Fruit fly (Drosophila melanogaster) whole organism, prepupa: Measurements from ENCODE around the gene Ilk.

Source experiments
- CG10669 ChIP-seq: fragments of 200-800 bp; sonication (Bioruptor generic); optimal IDR thresholded peaks from 3 replicates; lab custom pipeline; 2018; ENCODE audit warnings: missing biosample characterization, mild to moderate bottlenecking, missing genetic modification characterization, moderate library complexity
- CG11762 ChIP-seq: fragments of 200-800 bp; sonication (Bioruptor generic); optimal IDR thresholded peaks from 3 replicates; lab custom pipeline; 2016; ENCODE audit warnings: missing biosample characterization, missing genetic modification characterization; ENCODE audit not compliant: insufficient read depth
- CG15336 ChIP-seq: fragments of 200-800 bp; sonication (Bioruptor generic); IDR thresholded peaks from 2 replicates; pipeline ENCODE4 v1.3.6; 2022; ENCODE audit warnings: missing biosample characterization, missing genetic modification characterization
- CG1621 ChIP-seq: fragments of 200-800 bp; sonication (Bioruptor generic); optimal IDR thresholded peaks from 3 replicates; lab custom pipeline; 2018; ENCODE audit warnings: missing biosample characterization, mild to moderate bottlenecking, missing genetic modification characterization
- CG16779 ChIP-seq: fragments of 200-800 bp; sonication (Bioruptor generic); optimal IDR thresholded peaks from 3 replicates; lab custom pipeline; 2017; ENCODE audit warnings: missing biosample characterization, mild to moderate bottlenecking, missing genetic modification characterization
- CG31627 ChIP-seq: fragments of 200-800 bp; sonication (Bioruptor generic); optimal IDR thresholded peaks from 3 replicates; lab custom pipeline; 2016; ENCODE audit warnings: missing biosample characterization, missing genetic modification characterization
- CG3919 ChIP-seq: fragments of 200-800 bp; sonication (Bioruptor generic); optimal IDR thresholded peaks from 3 replicates; lab custom pipeline; 2016; ENCODE audit warnings: missing biosample characterization, missing genetic modification characterization
- CG6163 ChIP-seq: fragments of 200-800 bp; sonication (Bioruptor generic); IDR thresholded peaks from 3 replicates; pipeline ENCODE4 v1.3.6; 2022; ENCODE audit warnings: missing biosample characterization, missing genetic modification characterization
- CG6792 ChIP-seq: fragments of 200-800 bp; sonication (Bioruptor generic); optimal IDR thresholded peaks from 3 replicates; lab custom pipeline; 2016; ENCODE audit warnings: missing biosample characterization, missing genetic modification characterization
- CG6808 ChIP-seq: fragments of 200-800 bp; sonication (Bioruptor generic); optimal IDR thresholded peaks from 3 replicates; lab custom pipeline; 2017; ENCODE audit warnings: missing biosample characterization, missing genetic modification characterization, mild to moderate bottlenecking, moderate library complexity, missing genetic modification reagents
- CG6854 ChIP-seq: fragments of 200-800 bp; sonication (Bioruptor generic); optimal IDR thresholded peaks from 2 replicates; lab custom pipeline; 2017; ENCODE audit warnings: missing biosample characterization, mild to moderate bottlenecking, missing genetic modification characterization
- CG7368 ChIP-seq: fragments of 200-800 bp; sonication (Bioruptor generic); optimal IDR thresholded peaks from 3 replicates; lab custom pipeline; 2016; ENCODE audit warnings: missing biosample characterization, missing genetic modification characterization
- CG8319 ChIP-seq: fragments of 200-800 bp; sonication (Bioruptor generic); optimal IDR thresholded peaks from 3 replicates; lab custom pipeline; 2016; ENCODE audit warnings: missing biosample characterization, missing genetic modification characterization
- Eip75B ChIP-seq: fragments of 200-800 bp; sonication (Bioruptor generic); optimal IDR thresholded peaks from 3 replicates; lab custom pipeline; 2016; ENCODE audit warnings: missing biosample characterization, missing genetic modification characterization
- Eip78C ChIP-seq: fragments of 200-800 bp; sonication (Bioruptor generic); peaks from one replicate; lab custom pipeline; 2016; ENCODE audit warnings: missing biosample characterization, missing genetic modification characterization
- Eip93F ChIP-seq: fragments of 200-800 bp; sonication (Bioruptor generic); optimal IDR thresholded peaks from 2 replicates; lab custom pipeline; 2016; ENCODE audit warnings: missing biosample characterization, mild to moderate bottlenecking, missing genetic modification characterization
- Gug ChIP-seq: fragments of 200-800 bp; sonication (Bioruptor generic); IDR thresholded peaks from 2 replicates; pipeline ENCODE4 v1.3.6; 2022; ENCODE audit warnings: missing biosample characterization, missing genetic modification characterization
- Hr39 ChIP-seq: fragments of 200-800 bp; sonication (Bioruptor generic); optimal IDR thresholded peaks from 2 replicates; lab custom pipeline; 2016; ENCODE audit warnings: missing biosample characterization, missing genetic modification characterization
- Hr4 ChIP-seq: fragments of 200-800 bp; sonication (Bioruptor generic); optimal IDR thresholded peaks from 3 replicates; lab custom pipeline; 2016; ENCODE audit warnings: missing biosample characterization, missing genetic modification characterization
- Met ChIP-seq: fragments of 200-800 bp; sonication (Bioruptor generic); optimal IDR thresholded peaks from 3 replicates; lab custom pipeline; 2016; ENCODE audit warnings: missing biosample characterization, missing genetic modification characterization
- Smox ChIP-seq: fragments of 200-800 bp; sonication (Bioruptor generic); optimal IDR thresholded peaks from 3 replicates; lab custom pipeline; 2016; ENCODE audit warnings: missing biosample characterization, missing genetic modification characterization
- Sox14 ChIP-seq: fragments of 200-800 bp; sonication (Bioruptor generic); optimal IDR thresholded peaks from 3 replicates; lab custom pipeline; 2016; ENCODE audit warnings: missing biosample characterization, missing genetic modification characterization
- Sox15 ChIP-seq: fragments of 200-800 bp; sonication (Bioruptor generic); optimal IDR thresholded peaks from 3 replicates; lab custom pipeline; 2016; ENCODE audit warnings: missing biosample characterization, missing genetic modification characterization
- fd59A ChIP-seq: fragments of 200-800 bp; sonication (Bioruptor generic); optimal IDR thresholded peaks from 2 replicates; lab custom pipeline; 2017; ENCODE audit warnings: missing biosample characterization, mild to moderate bottlenecking, missing genetic modification characterization, missing genetic modification reagents
- fkh ChIP-seq: fragments of 200-800 bp; sonication (Bioruptor generic); optimal IDR thresholded peaks from 3 replicates; lab custom pipeline; 2017; ENCODE audit warnings: missing biosample characterization, mild to moderate bottlenecking, missing genetic modification characterization, moderate library complexity
- net ChIP-seq: fragments of 200-800 bp; sonication (Bioruptor generic); optimal IDR thresholded peaks from 3 replicates; lab custom pipeline; 2016; ENCODE audit warnings: missing biosample characterization, missing genetic modification characterization
- pdm3 ChIP-seq: fragments of 200-800 bp; sonication (Bioruptor generic); optimal IDR thresholded peaks from 3 replicates; lab custom pipeline; 2016; ENCODE audit warnings: missing biosample characterization, missing genetic modification characterization
- spab ChIP-seq: fragments of 200-800 bp; sonication (Bioruptor generic); optimal IDR thresholded peaks from 2 replicates; lab custom pipeline; 2017; ENCODE audit warnings: missing biosample characterization, mild to moderate bottlenecking, missing genetic modification characterization, missing genetic modification reagents
- svp ChIP-seq: fragments of 200-800 bp; sonication (Bioruptor generic); peaks from one replicate; lab custom pipeline; 2016; ENCODE audit warnings: missing biosample characterization, missing genetic modification characterization
- topi ChIP-seq: fragments of 200-800 bp; sonication (Bioruptor generic); optimal IDR thresholded peaks from 3 replicates; lab custom pipeline; 2016; ENCODE audit warnings: missing biosample characterization, missing genetic modification characterization
- vri ChIP-seq: fragments of 200-800 bp; sonication (Bioruptor generic); optimal IDR thresholded peaks from 3 replicates; lab custom pipeline; 2016; ENCODE audit warnings: missing biosample characterization, mild to moderate bottlenecking, missing genetic modification characterization

Gene Ilk

DNA sequence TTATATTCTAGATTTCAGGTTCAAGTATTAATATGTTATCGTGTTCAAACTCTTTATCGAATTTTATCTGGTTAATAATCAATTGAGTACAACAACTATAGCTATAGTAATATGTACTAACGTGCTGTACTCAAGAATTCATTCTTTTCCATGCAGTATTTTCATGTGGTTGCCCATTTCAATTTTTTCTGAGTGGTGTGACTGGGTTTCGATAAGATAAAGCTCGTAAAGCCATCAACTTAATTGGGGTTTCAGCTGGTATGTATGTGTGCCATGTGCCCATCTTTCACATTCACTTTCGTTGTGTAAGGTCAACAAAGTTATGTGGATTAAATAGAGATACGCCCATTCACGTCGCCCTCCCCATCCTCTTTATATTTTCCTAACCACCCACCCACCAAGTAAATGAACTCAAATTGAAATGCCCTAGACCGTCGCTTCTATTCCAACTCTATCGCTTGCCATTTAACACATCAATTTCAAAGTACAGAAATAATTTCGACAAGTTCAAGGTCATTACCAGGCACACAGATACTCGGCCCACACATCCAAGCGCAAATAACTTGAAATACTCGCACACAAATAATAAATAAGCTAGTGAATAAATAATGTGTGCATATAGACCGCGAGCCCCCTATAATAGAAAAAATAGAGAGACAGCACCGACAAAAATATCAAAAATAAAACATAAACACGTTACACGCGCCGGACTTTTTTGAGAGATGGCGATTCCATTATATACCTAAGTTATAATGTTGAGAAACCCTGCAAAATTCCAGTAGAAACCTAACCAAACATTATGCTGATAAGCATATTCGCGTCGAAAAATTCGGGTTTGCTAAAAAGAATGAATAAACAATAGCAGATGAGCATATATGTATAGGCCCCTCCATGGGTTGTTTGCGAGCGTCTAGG is 11.9 kb upstream of the Ilk start:
- TF ChIP-seq vri (peak; percentile 0), spab (GFP tag; lab: Kevin White, UChicago) (no peak), fkh (peak; percentile 95), CG7368 (GFP tag; lab: Kevin White, UChicago) (no peak), svp (peak; percentile 70), Eip78C (GFP tag; lab: Kevin White, UChicago) (peak; percentile 12), CG15336 (GFP tag; lab: Robert Waterston, UW) (no peak)

DNA sequence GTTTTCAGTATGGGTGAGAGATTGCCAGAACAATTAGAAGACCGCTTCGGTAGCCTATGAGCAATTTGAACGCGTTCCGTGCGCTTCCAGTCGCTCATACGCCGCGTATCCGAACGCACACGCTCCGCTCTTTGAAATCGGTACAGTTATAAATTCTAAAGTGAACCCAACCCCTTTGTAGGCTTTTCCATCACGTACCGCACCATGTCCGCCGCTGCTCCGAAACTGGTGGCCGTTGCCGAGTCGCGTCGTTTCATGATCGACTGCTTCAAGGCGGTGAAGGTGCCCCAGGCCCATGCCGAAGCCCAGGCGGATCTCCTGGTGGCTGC is 11.2 kb upstream of the Ilk start:
- TF ChIP-seq Hr4 (no peak), CG31627 (GFP tag; lab: Kevin White, UChicago) (no peak), CG8319 (no peak), net (GFP tag; lab: Kevin White, UChicago) (no peak), CG11762 (no peak), Smox (no peak), CG16779 (tag; lab: Kevin White, UChicago) (no peak), pdm3 (GFP tag; lab: Kevin White, UChicago) (no peak), Eip75B (no peak), topi (GFP tag; lab: Kevin White, UChicago) (no peak), Sox15 (GFP tag; lab: Kevin White, UChicago) (no peak), CG3919 (GFP tag; lab: Kevin White, UChicago) (no peak), CG10669 (GFP tag; lab: Kevin White, UChicago) (no peak), spab (GFP tag; lab: Kevin White, UChicago) (no peak), fkh (no peak), vri (no peak), fd59A (GFP tag; lab: Kevin White, UChicago) (no peak)

DNA sequence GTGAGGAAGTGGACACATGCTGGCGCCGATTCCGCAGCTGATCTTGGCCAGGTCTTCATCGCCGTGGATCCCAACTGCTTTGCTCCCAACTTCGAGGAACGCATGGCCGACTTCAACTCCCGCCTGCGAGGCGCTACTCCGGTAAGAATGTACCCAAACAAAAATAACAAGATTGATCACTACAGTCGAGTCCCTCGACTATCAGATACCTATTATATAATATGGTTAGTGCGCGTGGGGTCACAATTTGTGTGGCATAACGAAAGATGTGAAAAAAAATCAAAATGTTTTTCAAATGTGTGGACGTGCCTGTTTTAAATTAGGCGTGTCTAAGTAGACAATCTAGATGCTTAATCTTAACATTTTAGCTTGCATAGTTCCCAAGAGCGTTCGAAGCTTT is 10.2 kb upstream of the Ilk start:
- TF ChIP-seq Gug (no peak), CG1621 (tag; lab: Kevin White, UChicago) (no peak), CG7368 (GFP tag; lab: Kevin White, UChicago) (no peak), CG6854 (GFP tag; lab: Kevin White, UChicago) (no peak), CG6792 (GFP tag; lab: Kevin White, UChicago) (no peak), Sox15 (GFP tag; lab: Kevin White, UChicago) (no peak)

DNA sequence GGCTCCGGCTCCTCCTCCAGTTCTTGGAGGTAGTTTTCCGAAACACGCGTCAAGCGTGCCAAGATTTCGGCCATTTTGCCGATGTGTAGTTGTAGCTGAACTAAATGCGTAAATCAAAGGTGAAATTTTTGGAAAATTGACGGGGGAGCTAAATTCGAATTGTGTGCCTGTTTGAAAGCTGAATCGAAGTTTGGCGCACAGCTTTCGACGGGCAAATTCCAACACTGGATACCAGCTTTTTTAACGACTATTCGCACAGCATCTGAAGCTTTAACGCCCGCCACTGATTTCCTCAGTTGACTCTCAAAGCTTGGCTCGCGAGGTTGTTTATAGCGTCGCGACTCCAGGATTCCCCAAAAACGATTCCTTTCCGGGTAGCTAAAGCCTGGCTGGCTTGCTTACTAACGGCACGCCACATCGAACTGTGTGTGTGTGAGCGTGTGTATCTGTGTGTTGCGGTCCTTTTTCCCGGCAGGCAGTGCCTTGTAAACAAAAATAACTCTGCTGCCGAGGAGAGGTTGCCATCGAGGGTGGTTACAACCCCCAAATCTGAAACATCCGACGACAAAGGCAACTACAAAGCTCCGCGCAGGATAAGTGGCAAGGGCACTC is 6.7 kb upstream of the Ilk start, which contains the start of the genes CG10510 and CG10508:
Gene CG10510, minus strand, starts transcription at position 164 of the 612 bp plus-strand sequence.
Gene CG10508, plus strand, starts transcription at position 295 of the 612 bp plus-strand sequence.
- no peak for TF ChIP-seq Eip93F (GFP tag; lab: Kevin White, UChicago)

DNA sequence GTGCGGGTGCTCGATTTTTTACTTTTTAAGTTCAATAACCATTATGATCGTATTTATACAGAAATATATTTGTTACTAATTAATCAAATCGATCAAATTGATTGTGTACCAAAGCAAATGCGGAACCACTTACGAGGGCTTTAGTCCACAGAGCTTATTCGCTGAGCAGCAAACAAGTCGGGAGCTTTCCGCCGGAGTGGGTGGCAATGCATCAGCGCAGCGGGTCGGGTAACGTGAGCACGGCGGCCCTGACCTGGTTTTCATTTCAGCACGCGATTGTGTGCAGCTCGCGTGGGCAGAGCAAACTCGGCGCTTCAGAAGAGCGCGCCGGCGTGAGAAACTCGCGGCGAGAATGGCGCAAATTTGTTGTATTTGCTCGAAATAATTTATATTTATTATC is 2.5 kb downstream of the Ilk start:
- TF ChIP-seq CG10669 (GFP tag; lab: Kevin White, UChicago) (no peak), CG6163 (GFP tag; lab: Robert Waterston, UW) (peak; percentile 44; the same call in 1 of the 3 replicates), CG6808 (GFP tag; lab: Kevin White, UChicago) (no peak), Eip75B (peak; percentile 39), Hr39 (GFP tag; lab: Kevin White, UChicago) (no peak)

DNA sequence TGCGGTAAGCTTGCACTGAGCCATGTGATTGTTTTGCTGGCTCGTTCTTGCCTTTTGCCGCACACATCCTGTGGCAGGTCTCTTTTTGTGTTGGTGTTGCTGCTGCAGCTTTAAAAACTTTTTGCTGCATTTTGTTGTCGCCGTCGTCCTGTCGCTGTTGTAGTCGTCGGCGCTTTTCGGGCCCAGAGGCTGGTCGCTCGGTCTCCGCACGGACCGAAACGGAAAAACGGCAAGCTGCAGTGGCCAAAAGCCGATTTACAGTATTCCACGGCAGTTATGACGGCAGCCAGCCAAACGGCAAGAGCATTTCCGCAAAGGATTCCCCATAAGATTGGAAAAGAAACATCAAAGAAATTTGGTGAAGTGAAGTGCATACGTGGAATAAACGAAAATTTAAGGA is 3.4 kb downstream of the Ilk start, which contains the start of gene CG43219:
Gene CG43219, plus strand, starts transcription at position 301 of the 400 bp plus-strand sequence.
- TF ChIP-seq Sox14 (GFP tag; lab: Kevin White, UChicago) (no peak), Met (GFP tag; lab: Kevin White, UChicago) (no peak), Eip78C (GFP tag; lab: Kevin White, UChicago) (peak; percentile 5)
